Fruit fly (Drosophila melanogaster) whole organism, embryonic: ENCODE data around the gene CG32320.

Experiments used
- Adf1 ChIP-seq: fragments of 200-800 bp; sonication (Bioruptor generic); IDR thresholded peaks from 2 replicates; pipeline ENCODE4 v1.3.6; 2022; ENCODE audit warnings: missing biosample characterization, missing genetic modification characterization
- Aef1 ChIP-seq: fragments of 200-800 bp; sonication (Bioruptor generic); IDR thresholded peaks from 3 replicates; pipeline ENCODE4 v1.3.6; 2022; ENCODE audit warnings: missing biosample characterization, missing genetic modification characterization
- BEAF-32 ChIP-seq: fragments of 200-800 bp; sonication (Bioruptor generic); optimal IDR thresholded peaks from 3 replicates; lab custom pipeline; 2017; ENCODE audit warnings: missing biosample characterization, missing genetic modification characterization, mild to moderate bottlenecking, moderate library complexity, missing genetic modification reagents
- CG10147 ChIP-seq: fragments of 200-800 bp; sonication (Bioruptor generic); optimal IDR thresholded peaks from 2 replicates; lab custom pipeline; 2019; ENCODE audit warnings: missing biosample characterization, mild to moderate bottlenecking, missing genetic modification characterization, moderate library complexity
- CG12071 ChIP-seq: fragments of 200-800 bp; sonication (Bioruptor generic); optimal IDR thresholded peaks from 3 replicates; lab custom pipeline; 2018; ENCODE audit warnings: missing biosample characterization, mild to moderate bottlenecking, missing genetic modification characterization
- CG12219 ChIP-seq: fragments of 200-800 bp; sonication (Bioruptor generic); optimal IDR thresholded peaks from 3 replicates; lab custom pipeline; 2018; ENCODE audit warnings: missing biosample characterization, mild to moderate bottlenecking, missing genetic modification characterization
- CG13775 ChIP-seq: fragments of 200-800 bp; sonication (Bioruptor generic); optimal IDR thresholded peaks from 3 replicates; lab custom pipeline; 2017; ENCODE audit warnings: missing biosample characterization, mild to moderate bottlenecking, missing genetic modification characterization
- CG14667 ChIP-seq: fragments of 200-800 bp; sonication (Bioruptor generic); IDR thresholded peaks from 2 replicates; pipeline ENCODE4 v1.3.6; 2022; ENCODE audit warnings: missing biosample characterization, missing genetic modification characterization
- CG1603 ChIP-seq: fragments of 200-800 bp; sonication (Bioruptor generic); optimal IDR thresholded peaks from 2 replicates; lab custom pipeline; 2019; ENCODE audit warnings: missing biosample characterization, mild to moderate bottlenecking, missing genetic modification characterization, moderate library complexity
- CG17328 ChIP-seq: fragments of 200-800 bp; sonication (Bioruptor generic); IDR thresholded peaks from 2 replicates; pipeline ENCODE4 v1.3.6; 2022; ENCODE audit warnings: missing biosample characterization, missing genetic modification characterization
- CG17912 ChIP-seq: fragments of 200-800 bp; sonication (Bioruptor generic); optimal IDR thresholded peaks from 2 replicates; lab custom pipeline; 2018; ENCODE audit warnings: missing biosample characterization, mild to moderate bottlenecking, missing genetic modification characterization
- CG2116 ChIP-seq: fragments of 200-800 bp; sonication (Bioruptor generic); optimal IDR thresholded peaks from 3 replicates; lab custom pipeline; 2018; ENCODE audit warnings: missing biosample characterization, mild to moderate bottlenecking, missing genetic modification characterization
- CG31224 ChIP-seq: fragments of 200-800 bp; sonication (Bioruptor generic); IDR thresholded peaks from 2 replicates; pipeline ENCODE4 v1.3.6; 2022; ENCODE audit warnings: missing biosample characterization, missing genetic modification characterization
- CG4820 ChIP-seq: fragments of 200-800 bp; sonication (Bioruptor generic); optimal IDR thresholded peaks from 3 replicates; lab custom pipeline; 2016; ENCODE audit warnings: missing biosample characterization, missing genetic modification characterization
- CG8924 ChIP-seq: fragments of 200-800 bp; optimal IDR thresholded peaks from 3 replicates; lab custom pipeline; 2019; ENCODE audit warnings: missing biosample characterization, mild to moderate bottlenecking, missing genetic modification characterization, moderate library complexity
- Chrac-16 ChIP-seq: fragments of 200-800 bp; sonication (Bioruptor generic); optimal IDR thresholded peaks from 3 replicates; lab custom pipeline; 2016; ENCODE audit warnings: missing biosample characterization, missing genetic modification characterization
- Dp ChIP-seq: fragments of 200-800 bp; sonication (Bioruptor generic); optimal IDR thresholded peaks from 2 replicates; lab custom pipeline; 2018; ENCODE audit warnings: missing biosample characterization, mild to moderate bottlenecking, missing genetic modification characterization, moderate library complexity
- E2f1 ChIP-seq: fragments of 200-800 bp; sonication (Bioruptor generic); IDR thresholded peaks from 2 replicates; pipeline ENCODE4 v1.3.6; 2022; ENCODE audit warnings: missing biosample characterization, missing genetic modification characterization
- Hey ChIP-seq: fragments of 200-800 bp; sonication (Bioruptor generic); optimal IDR thresholded peaks from 3 replicates; lab custom pipeline; 2018; ENCODE audit warnings: missing biosample characterization, mild to moderate bottlenecking, missing genetic modification characterization
- Pdp1 ChIP-seq, 2 experiments: fragments of 200-800 bp; sonication (Bioruptor generic); optimal IDR thresholded peaks; 3 replicates each; lab custom pipeline; 2016; ENCODE audit warnings: missing biosample characterization in 2 of 2, missing genetic modification characterization in 2 of 2, mild to moderate bottlenecking in 1 of 2, moderate library complexity in 1 of 2
- Ptx1 ChIP-seq: fragments of 200-800 bp; sonication (Bioruptor generic); IDR thresholded peaks from 2 replicates; pipeline ENCODE4 v1.3.6; 2022; ENCODE audit warnings: missing biosample characterization, missing genetic modification characterization
- Xbp1 ChIP-seq: fragments of 200-800 bp; sonication (Bioruptor generic); optimal IDR thresholded peaks from 3 replicates; lab custom pipeline; 2016; ENCODE audit warnings: missing biosample characterization, mild to moderate bottlenecking, missing genetic modification characterization
- Xrp1 ChIP-seq: fragments of 200-800 bp; sonication (Bioruptor generic); IDR thresholded peaks from 2 replicates; pipeline ENCODE4 v1.3.6; 2022; ENCODE audit warnings: missing biosample characterization, missing genetic modification characterization
- abd-A ChIP-seq: fragments of 200-800 bp; sonication (Bioruptor generic); optimal IDR thresholded peaks from 3 replicates; lab custom pipeline; 2019; ENCODE audit warnings: missing biosample characterization, mild to moderate bottlenecking, missing genetic modification characterization, moderate library complexity
- chn ChIP-seq: fragments of 200-800 bp; sonication (Bioruptor generic); optimal IDR thresholded peaks from 2 replicates; lab custom pipeline; 2016; ENCODE audit warnings: missing biosample characterization, missing genetic modification characterization
- dmrt11E ChIP-seq: fragments of 200-800 bp; sonication (Bioruptor generic); optimal IDR thresholded peaks from 3 replicates; lab custom pipeline; 2018; ENCODE audit warnings: missing biosample characterization, mild to moderate bottlenecking, missing genetic modification characterization, moderate library complexity
- fd102C ChIP-seq: fragments of 200-800 bp; sonication (Bioruptor generic); optimal IDR thresholded peaks from 2 replicates; lab custom pipeline; 2018; ENCODE audit warnings: missing biosample characterization, mild to moderate bottlenecking, missing genetic modification characterization, moderate library complexity
- gem ChIP-seq: fragments of 200-800 bp; sonication (Bioruptor generic); optimal IDR thresholded peaks from 2 replicates; lab custom pipeline; 2019; ENCODE audit warnings: missing biosample characterization, mild to moderate bottlenecking, missing genetic modification characterization, moderate library complexity
- gsb ChIP-seq: fragments of 200-800 bp; sonication (Bioruptor generic); IDR thresholded peaks from 2 replicates; pipeline ENCODE4 v1.3.6; 2022; ENCODE audit warnings: missing biosample characterization, missing genetic modification characterization
- insv ChIP-seq, 2 experiments: fragments of 200-800 bp; sonication (Bioruptor generic); optimal IDR thresholded peaks; 3 replicates each; lab custom pipeline; 2016 to 2018; ENCODE audit warnings: missing biosample characterization in 2 of 2, missing genetic modification characterization in 2 of 2
- lov ChIP-seq, 2 experiments: fragments of 200-800 bp in 1 of 2; fragments of >200 bp in 1 of 2; sonication (Bioruptor generic) in 1 of 2; IDR thresholded peaks in 1 of 2; optimal IDR thresholded peaks in 1 of 2; 2 replicates in 1 of 2; 3 replicates in 1 of 2; pipeline versions ENCODE4 v1.3.6 to Lab custom; 2017 to 2022; ENCODE audit warnings: missing biosample characterization in 1 of 2, missing genetic modification characterization in 1 of 2
- odd ChIP-seq: fragments of 200-800 bp; sonication (Bioruptor generic); optimal IDR thresholded peaks from 2 replicates; lab custom pipeline; 2017; ENCODE audit warnings: missing biosample characterization, mild to moderate bottlenecking, missing genetic modification characterization
- prd ChIP-seq, 3 experiments: fragments of >200 bp in 2 of 3; fragments of 200-800 bp in 1 of 3; sonication (Bioruptor generic) in 1 of 3; optimal IDR thresholded peaks in 2 of 3; IDR thresholded peaks in 1 of 3; 2 replicates in 2 of 3; 3 replicates in 1 of 3; pipeline versions ENCODE4 v1.3.6 to Lab custom; 2017 to 2022; ENCODE audit warnings: missing biosample characterization in 1 of 3, missing genetic modification characterization in 1 of 3
- ssp ChIP-seq: fragments of 200-800 bp; sonication (Bioruptor generic); IDR thresholded peaks from 2 replicates; pipeline ENCODE4 v1.3.6; 2022; ENCODE audit warnings: missing biosample characterization, missing genetic modification characterization
- stc ChIP-seq: fragments of 200-800 bp; sonication (Bioruptor generic); IDR thresholded peaks from 2 replicates; pipeline ENCODE4 v1.3.6; 2022; ENCODE audit warnings: missing biosample characterization, missing genetic modification characterization
- tgo ChIP-seq: fragments of 200-800 bp; sonication (Bioruptor generic); IDR thresholded peaks from 3 replicates; pipeline ENCODE4 v1.3.6; 2022; ENCODE audit warnings: missing biosample characterization, missing genetic modification characterization
- trem ChIP-seq: fragments of 200-800 bp; optimal IDR thresholded peaks from 3 replicates; lab custom pipeline; 2019; ENCODE audit warnings: missing biosample characterization, mild to moderate bottlenecking, missing genetic modification characterization, moderate library complexity
- unpg ChIP-seq: fragments of 200-800 bp; sonication (Bioruptor generic); optimal IDR thresholded peaks from 3 replicates; lab custom pipeline; 2018; ENCODE audit warnings: missing biosample characterization, mild to moderate bottlenecking, missing genetic modification characterization, moderate library complexity
- zen ChIP-seq: fragments of 200-800 bp; sonication (Bioruptor generic); optimal IDR thresholded peaks from 3 replicates; lab custom pipeline; 2018; ENCODE audit warnings: missing biosample characterization, mild to moderate bottlenecking, missing genetic modification characterization, moderate library complexity
- zen2 ChIP-seq: fragments of 200-800 bp; sonication (Bioruptor generic); IDR thresholded peaks from 3 replicates; pipeline ENCODE4 v1.3.6; 2022; ENCODE audit warnings: missing biosample characterization, missing genetic modification characterization; ENCODE audit not compliant: partially characterized antibody

Gene CG32320

DNA sequence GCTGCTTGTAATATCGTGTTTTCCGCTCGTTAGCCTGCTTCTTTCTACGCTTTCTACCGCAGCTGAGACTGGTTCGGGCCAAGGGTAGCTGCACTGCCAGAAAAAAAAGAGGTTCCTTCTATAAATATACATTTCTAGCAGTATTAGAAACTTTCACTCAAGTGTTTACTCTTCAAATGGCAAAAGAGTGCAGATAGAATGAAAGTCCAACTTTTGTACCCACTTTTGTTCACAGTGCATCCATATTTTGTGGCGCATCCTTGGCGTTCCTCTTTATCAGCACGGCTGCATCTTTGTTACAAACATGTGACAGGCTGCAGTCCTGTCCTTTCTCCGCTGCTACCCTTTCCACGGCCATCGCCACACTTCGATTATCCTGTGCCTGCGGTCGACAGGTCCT, 40.0 kb upstream of the CG32320 start (continued):
- TF ChIP-seq trem (peak; percentile 11), CG10147 (GFP tag; lab: Kevin White, UChicago) (no peak), CG12219 (no peak), CG12071 (GFP tag; lab: Kevin White, UChicago) (no peak), CG13775 (GFP tag; lab: Kevin White, UChicago) (no peak), Adf1 (GFP tag; lab: Robert Waterston, UW) (no peak), unpg (GFP tag; lab: Kevin White, UChicago) (no peak), lov (optimal IDR thresholded peaks at IDR 0.05; lab: Kevin White, UChicago) (no peak), lov (GFP tag; IDR thresholded peaks at IDR 0.05; lab: Robert Waterston, UW) (no peak), CG17328 (GFP tag; lab: Robert Waterston, UW) (peak; percentile 44; the same call in 1 of the 2 replicates), Dp (GFP tag; lab: Kevin White, UChicago) (no peak), Aef1 (GFP tag; lab: Robert Waterston, UW) (no peak), zen2 (GFP tag; lab: Robert Waterston, UW) (no peak), Xbp1 (GFP tag; lab: Kevin White, UChicago) (no peak), tgo (GFP tag; lab: Robert Waterston, UW) (no peak), E2f1 (GFP tag; lab: Robert Waterston, UW) (no peak), fd102C (peak; percentile 29), CG14667 (0 out of 2 replicates have a peak, but pooled peaks have one; percentile 12), Ptx1 (GFP tag; lab: Robert Waterston, UW) (0 out of 2 replicates have a peak, but pooled peaks have one; percentile 9), odd (GFP tag; lab: Kevin White, UChicago) (no peak), ssp (peak; percentile 7; the same call in 1 of the 2 replicates), stc (GFP tag; lab: Robert Waterston, UW) (no peak), zen (peak; percentile 51), chn (GFP tag; lab: Kevin White, UChicago) (no peak), CG2116 (no peak), CG31224 (GFP tag; lab: Robert Waterston, UW) (no peak), prd (optimal IDR thresholded peaks at IDR 0.05; lab: Kevin White, UChicago) (no peak), prd (GFP tag; IDR thresholded peaks at IDR 0.05; lab: Robert Waterston, UW) (peak; percentile 70), Pdp1 (GFP tag; optimal IDR thresholded peaks at IDR 0.05; lab: Kevin White, UChicago) (no peak), abd-A (tag; lab: Kevin White, UChicago) (no peak), gsb (GFP tag; lab: Robert Waterston, UW) (no peak), insv (GFP tag; optimal IDR thresholded peaks at IDR 0.05; lab: Kevin White, UChicago) (no peak), CG4820 (GFP tag; lab: Kevin White, UChicago) (no peak), BEAF-32 (GFP tag; lab: Kevin White, UChicago) (no peak), CG17912 (GFP tag; lab: Kevin White, UChicago) (no peak), Hey (tag; lab: Kevin White, UChicago) (no peak), Xrp1 (GFP tag; lab: Robert Waterston, UW) (peak; percentile 51), dmrt11E (tag; lab: Kevin White, UChicago) (peak; percentile 36), Chrac-16 (GFP tag; lab: Kevin White, UChicago) (peak; percentile 1), CG8924 (no peak), gem (peak; percentile 10), CG1603 (tag; lab: Kevin White, UChicago) (peak; percentile 29)
